Fruit fly (Drosophila melanogaster): ENCODE results near the gene CG34279.
A peak's percentile ranks its signal among the peaks of the same experiment; 100 is the strongest.

The CG34279 gene

dm6 chr3R:17401289-17401752, 1.8 kb downstream of the CG34279 start (continued):
- no peak for TF ChIP-seq lov (optimal IDR thresholded peaks at IDR 0.05)
- TF ChIP-seq lov (GFP tag; IDR thresholded peaks at IDR 0.05), result no peak
- TF ChIP-seq CG9437 (GFP tag; optimal IDR thresholded peaks at IDR 0.05), result peak; percentile 24
- no peak for TF ChIP-seq Abd-B (GFP tag; optimal IDR thresholded peaks at IDR 0.05)
- TF ChIP-seq stc (GFP tag; IDR thresholded peaks at IDR 0.05), result 0 out of 2 replicates have a peak, but pooled peaks have one; percentile 32
- TF ChIP-seq dm (GFP tag; optimal IDR thresholded peaks at IDR 0.05), result peak; percentile 21
- TF ChIP-seq HLH3B (GFP tag; IDR thresholded peaks at IDR 0.05), result no peak
- TF ChIP-seq CG13894 (tag; optimal IDR thresholded peaks at IDR 0.05), result no peak
- no peak for TF ChIP-seq CG32772 (GFP tag; IDR thresholded peaks at IDR 0.05)
- TF ChIP-seq CG12155 (GFP tag; optimal IDR thresholded peaks at IDR 0.05), result peak; percentile 53
- TF ChIP-seq Eip74EF (GFP tag; optimal IDR thresholded peaks at IDR 0.05), result no peak
- TF ChIP-seq CG4282 (GFP tag; optimal IDR thresholded peaks at IDR 0.05), result peak; percentile 46
- peak; percentile 66 for TF ChIP-seq CG8924 (tag; optimal IDR thresholded peaks at IDR 0.05)
- peak; percentile 80 for TF ChIP-seq CG16813 (GFP tag; IDR thresholded peaks at IDR 0.05; ENCODE audit: partially characterized antibody)
- TF ChIP-seq p53 (GFP tag; optimal IDR thresholded peaks at IDR 0.05), result no peak
- no peak for TF ChIP-seq zfh1 (GFP tag; IDR thresholded peaks at IDR 0.05)
- TF ChIP-seq Xbp1 (GFP tag; optimal IDR thresholded peaks at IDR 0.05), result peak; percentile 72
- peak; percentile 17 for TF ChIP-seq CG8290 (GFP tag; optimal IDR thresholded peaks at IDR 0.05)
- peak in 1 of 2 experiments; percentile 81 for TF ChIP-seq CG8290 (tag; optimal IDR thresholded peaks at IDR 0.05)
- peak; percentile 94 for TF ChIP-seq CG7357 (GFP tag; IDR thresholded peaks at IDR 0.05)
- TF ChIP-seq CG9727 (GFP tag; optimal IDR thresholded peaks at IDR 0.05), result no peak
- TF ChIP-seq CG11093 (GFP tag; IDR thresholded peaks at IDR 0.05), result no peak
- peak; percentile 76 for TF ChIP-seq hb (GFP tag; IDR thresholded peaks at IDR 0.05; ENCODE audit: partially characterized antibody)
- peak; percentile 57 for TF ChIP-seq CG12942 (GFP tag; optimal IDR thresholded peaks at IDR 0.05)
- no peak for TF ChIP-seq fru (optimal IDR thresholded peaks at IDR 0.05)
- TF ChIP-seq CG30020 (tag; optimal IDR thresholded peaks at IDR 0.05), result peak; percentile 91
- peak; percentile 78 for TF ChIP-seq CG9932 (GFP tag; IDR thresholded peaks at IDR 0.05)
- peak; percentile 36; the same call in 1 of the 2 replicates for TF ChIP-seq CG11247 (GFP tag; IDR thresholded peaks at IDR 0.05)
- peak; percentile 68 for TF ChIP-seq E2f2 (GFP tag; IDR thresholded peaks at IDR 0.05)
- TF ChIP-seq Dip2 (GFP tag; IDR thresholded peaks at IDR 0.05), result no peak
- peak; percentile 54 for TF ChIP-seq CG9817 (tag; optimal IDR thresholded peaks at IDR 0.05)
- no peak for TF ChIP-seq CG14667 (GFP tag; IDR thresholded peaks at IDR 0.05)
- no peak for TF ChIP-seq Spps (tag; optimal IDR thresholded peaks at IDR 0.05)
- peak; percentile 56 for TF ChIP-seq exex (tag; optimal IDR thresholded peaks at IDR 0.05)
- no peak for TF ChIP-seq Hr78 (GFP tag; optimal IDR thresholded peaks at IDR 0.05)
- TF ChIP-seq TFAM (GFP tag; optimal IDR thresholded peaks at IDR 0.05), result no peak
- TF ChIP-seq Pdp1 (GFP tag; optimal IDR thresholded peaks at IDR 0.05), result peak; percentile 61 to 85
- TF ChIP-seq aop (GFP tag; IDR thresholded peaks at IDR 0.05), result no peak
- TF ChIP-seq repo (GFP tag; optimal IDR thresholded peaks at IDR 0.05), result no peak
- peak; percentile 4 for TF ChIP-seq her (GFP tag; optimal IDR thresholded peaks at IDR 0.05)
- no peak for TF ChIP-seq D (optimal IDR thresholded peaks at IDR 0.05)
- no peak for TF ChIP-seq D (GFP tag; optimal IDR thresholded peaks at IDR 0.05)
- peak; percentile 92 for TF ChIP-seq Dref (GFP tag; IDR thresholded peaks at IDR 0.05)
- no peak for TF ChIP-seq Stat92E (GFP tag; optimal IDR thresholded peaks at IDR 0.05)
- TF ChIP-seq CG30431 (GFP tag; optimal IDR thresholded peaks at IDR 0.05), result no peak
- TF ChIP-seq CG17568 (GFP tag; optimal IDR thresholded peaks at IDR 0.05), result no peak
- peak; percentile 49 for TF ChIP-seq CG15269 (tag; optimal IDR thresholded peaks at IDR 0.05)
- TF ChIP-seq CG1792 (GFP tag; optimal IDR thresholded peaks at IDR 0.05), result no peak
- TF ChIP-seq CG2116 (GFP tag; optimal IDR thresholded peaks at IDR 0.05), result peak; percentile 83
- no peak; the same call in 1 of the 2 replicates for TF ChIP-seq esg (GFP tag; conservative IDR thresholded peaks at IDR 0.05)
- TF ChIP-seq CG9215 (GFP tag; IDR thresholded peaks at IDR 0.05), result no peak; the same call in 1 of the 2 replicates
- peak; percentile 42 for TF ChIP-seq jumu (GFP tag; optimal IDR thresholded peaks at IDR 0.05)

All from whole organism, embryonic.